Fruit fly (Drosophila melanogaster): ENCODE data around the gene CG32984.

The CG32984 gene

dm6 chr2L:8951184-8951934 is 13.4 kb upstream of the CG32984 start, which contains the start of gene C1GalTA:
C1GalTA (minus strand) TSS chr2L:8951216.
- peak; percentile 87 for TF ChIP-seq Pif1A (GFP tag; optimal IDR thresholded peaks at IDR 0.05)
- peak; percentile 92 for TF ChIP-seq gl (tag; optimal IDR thresholded peaks at IDR 0.05)
- TF ChIP-seq CG4496 (GFP tag; IDR thresholded peaks at IDR 0.05), result peak; percentile 93
- peak; percentile 98 for TF ChIP-seq CG34367 (tag; optimal IDR thresholded peaks at IDR 0.05)
- peak; percentile 92 for TF ChIP-seq CG13204 (GFP tag; optimal IDR thresholded peaks at IDR 0.05)
- TF ChIP-seq CG8301 (tag; optimal IDR thresholded peaks at IDR 0.05), result peak; percentile 99
- peak; percentile 100 for TF ChIP-seq D1 (tag; optimal IDR thresholded peaks at IDR 0.05)
- peak; percentile 100 for TF ChIP-seq CG8159 (tag; optimal IDR thresholded peaks at IDR 0.05)
- TF ChIP-seq rn (GFP tag; IDR thresholded peaks at IDR 0.05), result peak; percentile 94
- peak; percentile 100 for TF ChIP-seq CG9948 (tag; optimal IDR thresholded peaks at IDR 0.05)
- TF ChIP-seq CG32121 (GFP tag; IDR thresholded peaks at IDR 0.05), result peak; percentile 96
- peak; percentile 95 for TF ChIP-seq CG12605 (GFP tag; IDR thresholded peaks at IDR 0.05)
- TF ChIP-seq fd96Ca (GFP tag; IDR thresholded peaks at IDR 0.05), result no peak
- TF ChIP-seq Pif1B (GFP tag; optimal IDR thresholded peaks at IDR 0.05), result peak; percentile 93
- peak; percentile 100 for TF ChIP-seq CG15710 (tag; optimal IDR thresholded peaks at IDR 0.05)
- peak; percentile 97 for TF ChIP-seq Snoo (tag; optimal IDR thresholded peaks at IDR 0.05)
- TF ChIP-seq CG17806 (tag; optimal IDR thresholded peaks at IDR 0.05), result peak; percentile 99
- peak; percentile 72 for TF ChIP-seq EcR (GFP tag; optimal IDR thresholded peaks at IDR 0.05)
- peak; percentile 88 for TF ChIP-seq Ets98B (GFP tag; IDR thresholded peaks at IDR 0.05)
- peak; percentile 99 for TF ChIP-seq CG14655 (GFP tag; optimal IDR thresholded peaks at IDR 0.05)
- peak; percentile 88; the same call in 1 of the 2 replicates for TF ChIP-seq CG10348 (GFP tag; IDR thresholded peaks at IDR 0.05)

- TF ChIP-seq Snoo (tag; optimal IDR thresholded peaks at IDR 0.05) (no peak), Pif1B (GFP tag; optimal IDR thresholded peaks at IDR 0.05) (peak; percentile 23), CG4496 (GFP tag; IDR thresholded peaks at IDR 0.05) (peak; percentile 78), CG12605 (GFP tag; IDR thresholded peaks at IDR 0.05) (peak; percentile 67), CG8159 (tag; optimal IDR thresholded peaks at IDR 0.05) (peak; percentile 36), CG32121 (GFP tag; IDR thresholded peaks at IDR 0.05) (peak; percentile 74), D1 (tag; optimal IDR thresholded peaks at IDR 0.05) (peak; percentile 75), EcR (GFP tag; optimal IDR thresholded peaks at IDR 0.05) (peak; percentile 29), CG8301 (tag; optimal IDR thresholded peaks at IDR 0.05) (peak; percentile 52), rn (GFP tag; IDR thresholded peaks at IDR 0.05) (no peak), CG13204 (GFP tag; optimal IDR thresholded peaks at IDR 0.05) (no peak), CG17806 (tag; optimal IDR thresholded peaks at IDR 0.05) (peak; percentile 41), Ets98B (GFP tag; IDR thresholded peaks at IDR 0.05) (peak; percentile 79), CG15710 (tag; optimal IDR thresholded peaks at IDR 0.05) (peak; percentile 40), CG34367 (tag; optimal IDR thresholded peaks at IDR 0.05) (no peak), gl (tag; optimal IDR thresholded peaks at IDR 0.05) (no peak), CG10348 (GFP tag; IDR thresholded peaks at IDR 0.05) (no peak), CG9948 (tag; optimal IDR thresholded peaks at IDR 0.05) (peak; percentile 17), Pif1A (GFP tag; optimal IDR thresholded peaks at IDR 0.05) (peak; percentile 60), fd96Ca (GFP tag; IDR thresholded peaks at IDR 0.05) (no peak; the same call in 1 of the 3 replicates), CG14655 (GFP tag; optimal IDR thresholded peaks at IDR 0.05) (peak; percentile 60)
These were observed 12.3 kb upstream of the CG32984 start for dm6 chr2L:8952194-8953037.

dm6 chr2L:8955597-8956335 is 9.0 kb upstream of the CG32984 start:
- TF ChIP-seq CG8159 (tag; optimal IDR thresholded peaks at IDR 0.05) (no peak), CG34367 (tag; optimal IDR thresholded peaks at IDR 0.05) (no peak), Ets98B (GFP tag; IDR thresholded peaks at IDR 0.05) (no peak), Snoo (tag; optimal IDR thresholded peaks at IDR 0.05) (no peak)

- TF ChIP-seq D1 (tag; optimal IDR thresholded peaks at IDR 0.05) (no peak), fd96Ca (GFP tag; IDR thresholded peaks at IDR 0.05) (no peak), CG14655 (GFP tag; optimal IDR thresholded peaks at IDR 0.05) (no peak), rn (GFP tag; IDR thresholded peaks at IDR 0.05) (no peak), Ets98B (GFP tag; IDR thresholded peaks at IDR 0.05) (no peak), Snoo (tag; optimal IDR thresholded peaks at IDR 0.05) (no peak), CG8159 (tag; optimal IDR thresholded peaks at IDR 0.05) (no peak), Pif1B (GFP tag; optimal IDR thresholded peaks at IDR 0.05) (no peak), CG13204 (GFP tag; optimal IDR thresholded peaks at IDR 0.05) (no peak), CG34367 (tag; optimal IDR thresholded peaks at IDR 0.05) (no peak), CG15710 (tag; optimal IDR thresholded peaks at IDR 0.05) (no peak), CG10348 (GFP tag; IDR thresholded peaks at IDR 0.05) (no peak), Pif1A (GFP tag; optimal IDR thresholded peaks at IDR 0.05) (no peak), CG9948 (tag; optimal IDR thresholded peaks at IDR 0.05) (no peak), CG4496 (GFP tag; IDR thresholded peaks at IDR 0.05) (no peak), CG17806 (tag; optimal IDR thresholded peaks at IDR 0.05) (no peak), gl (tag; optimal IDR thresholded peaks at IDR 0.05) (no peak)
These were observed 8.4 kb upstream of the CG32984 start for dm6 chr2L:8956336-8956726.

Measured in whole organism, pupa.